Fruit fly (Drosophila melanogaster) whole organism, embryonic: ENCODE data around the gene CG14258.
A peak's percentile ranks its signal among the peaks of the same experiment; 100 is the strongest.

Source experiments
- Abd-B ChIP-seq: fragments of 200-800 bp; sonication (Bioruptor generic); optimal IDR thresholded peaks from 2 replicates; lab custom pipeline; 2018; ENCODE audit warnings: missing biosample characterization, mild to moderate bottlenecking, missing genetic modification characterization, moderate library complexity
- Antp ChIP-seq: fragments of 200-800 bp; sonication (Bioruptor generic); optimal IDR thresholded peaks from 3 replicates; lab custom pipeline; 2016; ENCODE audit warnings: missing biosample characterization, missing genetic modification characterization
- BtbVII ChIP-seq: fragments of 200-800 bp; sonication (Bioruptor generic); optimal IDR thresholded peaks from 3 replicates; lab custom pipeline; 2017; ENCODE audit warnings: missing biosample characterization, mild to moderate bottlenecking, missing genetic modification characterization
- CG10209 ChIP-seq: fragments of 200-800 bp; sonication (Bioruptor generic); optimal IDR thresholded peaks from 3 replicates; lab custom pipeline; 2017; ENCODE audit warnings: missing biosample characterization, mild to moderate bottlenecking, missing genetic modification characterization, missing genetic modification reagents
- CG10565 ChIP-seq: fragments of 200-800 bp; sonication (Bioruptor generic); optimal IDR thresholded peaks from 3 replicates; lab custom pipeline; 2016; ENCODE audit warnings: missing biosample characterization, mild to moderate bottlenecking, missing genetic modification characterization
- CG11456 ChIP-seq: fragments of 200-800 bp; sonication (Bioruptor generic); IDR thresholded peaks from 3 replicates; pipeline ENCODE4 v1.3.6; 2022; ENCODE audit warnings: missing biosample characterization, missing genetic modification characterization
- CG12104 ChIP-seq: fragments of 200-800 bp; sonication (Bioruptor generic); optimal IDR thresholded peaks from 3 replicates; lab custom pipeline; 2016; ENCODE audit warnings: missing biosample characterization, missing genetic modification characterization
- CG13775 ChIP-seq: fragments of 200-800 bp; sonication (Bioruptor generic); optimal IDR thresholded peaks from 3 replicates; lab custom pipeline; 2017; ENCODE audit warnings: missing biosample characterization, mild to moderate bottlenecking, missing genetic modification characterization
- CG14965 ChIP-seq: fragments of 200-800 bp; sonication (Bioruptor generic); optimal IDR thresholded peaks from 2 replicates; lab custom pipeline; 2016; ENCODE audit warnings: missing biosample characterization, missing genetic modification characterization, borderline replicate concordance
- CG15269 ChIP-seq: fragments of 200-800 bp; sonication (Bioruptor generic); optimal IDR thresholded peaks from 2 replicates; lab custom pipeline; 2018; ENCODE audit warnings: missing biosample characterization, mild to moderate bottlenecking, missing genetic modification characterization, moderate library complexity
- CG1529 ChIP-seq: fragments of 200-800 bp; sonication (Bioruptor generic); optimal IDR thresholded peaks from 3 replicates; lab custom pipeline; 2018; ENCODE audit warnings: missing biosample characterization, missing genetic modification characterization
- CG15479 ChIP-seq: fragments of 200-800 bp; sonication (Bioruptor generic); optimal IDR thresholded peaks from 3 replicates; lab custom pipeline; 2019; ENCODE audit warnings: missing biosample characterization, mild to moderate bottlenecking, missing genetic modification characterization, moderate library complexity
- CG2120 ChIP-seq: fragments of 200-800 bp; sonication (Bioruptor generic); optimal IDR thresholded peaks from 3 replicates; lab custom pipeline; 2016; ENCODE audit warnings: missing biosample characterization, missing genetic modification characterization
- CG2199 ChIP-seq: fragments of 200-800 bp; sonication (Bioruptor generic); IDR thresholded peaks from 3 replicates; pipeline ENCODE4 v1.3.6; 2022; ENCODE audit warnings: missing biosample characterization, missing genetic modification characterization
- CG31388 ChIP-seq: fragments of 200-800 bp; sonication (Bioruptor generic); optimal IDR thresholded peaks from 2 replicates; lab custom pipeline; 2016; ENCODE audit warnings: missing biosample characterization, missing genetic modification characterization
- CG32767 ChIP-seq: fragments of 200-800 bp; sonication (Bioruptor generic); IDR thresholded peaks from 2 replicates; pipeline ENCODE4 v1.3.6; 2022; ENCODE audit warnings: missing biosample characterization, missing genetic modification characterization
- CG3726 ChIP-seq: fragments of 200-800 bp; sonication (Bioruptor generic); IDR thresholded peaks from 3 replicates; pipeline ENCODE4, ENCODE4 v1.3.6; 2022; ENCODE audit warnings: missing biosample characterization, missing genetic modification characterization
- CG3838 ChIP-seq: fragments of 200-800 bp; sonication (Bioruptor generic); optimal IDR thresholded peaks from 3 replicates; lab custom pipeline; 2016; ENCODE audit warnings: missing biosample characterization, missing genetic modification characterization
- CG3847 ChIP-seq: fragments of 200-800 bp; sonication (Bioruptor generic); IDR thresholded peaks from 2 replicates; pipeline ENCODE4 v1.3.6; 2022; ENCODE audit warnings: missing biosample characterization, missing genetic modification characterization
- CG6683 ChIP-seq: fragments of 200-800 bp; sonication (Bioruptor generic); optimal IDR thresholded peaks from 2 replicates; lab custom pipeline; 2017; ENCODE audit warnings: missing biosample characterization, mild to moderate bottlenecking, missing genetic modification characterization, missing genetic modification reagents
- Dad ChIP-seq: fragments of 200-800 bp; sonication (Bioruptor generic); optimal IDR thresholded peaks from 3 replicates; lab custom pipeline; 2016; ENCODE audit warnings: missing biosample characterization, missing genetic modification characterization
- Hmr ChIP-seq: fragments of 200-800 bp; sonication (Bioruptor generic); optimal IDR thresholded peaks from 3 replicates; lab custom pipeline; 2017; ENCODE audit warnings: mild to moderate bottlenecking, missing biosample characterization, missing genetic modification reagents, missing genetic modification characterization
- Neu2 ChIP-seq: fragments of 200-800 bp; sonication (Bioruptor generic); optimal IDR thresholded peaks from 3 replicates; lab custom pipeline; 2016; ENCODE audit warnings: missing biosample characterization, missing genetic modification characterization, borderline replicate concordance
- Nf-YB ChIP-seq: fragments of 200-800 bp; sonication (Bioruptor generic); optimal IDR thresholded peaks from 3 replicates; lab custom pipeline; 2019; ENCODE audit warnings: missing biosample characterization, mild to moderate bottlenecking, missing genetic modification characterization, moderate library complexity
- Pdp1 ChIP-seq, 2 experiments: fragments of 200-800 bp; sonication (Bioruptor generic); optimal IDR thresholded peaks; 3 replicates each; lab custom pipeline; 2016; ENCODE audit warnings: missing biosample characterization in 2 of 2, missing genetic modification characterization in 2 of 2, mild to moderate bottlenecking in 1 of 2, moderate library complexity in 1 of 2
- Side ChIP-seq: fragments of 200-800 bp; sonication (Bioruptor generic); optimal IDR thresholded peaks from 2 replicates; lab custom pipeline; 2016; ENCODE audit warnings: missing biosample characterization, missing genetic modification characterization
- Sox102F ChIP-seq: fragments of 200-800 bp; sonication (Bioruptor generic); optimal IDR thresholded peaks from 2 replicates; lab custom pipeline; 2018; ENCODE audit warnings: missing biosample characterization, mild to moderate bottlenecking, missing genetic modification characterization, moderate library complexity
- Sry-β ChIP-seq: fragments of 200-800 bp; sonication (Bioruptor generic); optimal IDR thresholded peaks from 2 replicates; lab custom pipeline; 2018; ENCODE audit warnings: missing biosample characterization, mild to moderate bottlenecking, missing genetic modification characterization, moderate library complexity
- Tbp ChIP-seq: fragments of >200 bp; optimal IDR thresholded peaks from 2 replicates; lab custom pipeline; 2018; ENCODE audit warnings: missing biosample characterization, missing genetic modification characterization
- cad ChIP-seq: fragments of >200 bp; optimal IDR thresholded peaks from 2 replicates; lab custom pipeline; 2017; ENCODE audit warnings: missing biosample characterization, missing genetic modification characterization
- cg ChIP-seq: fragments of 200-800 bp; sonication (Bioruptor generic); optimal IDR thresholded peaks from 3 replicates; lab custom pipeline; 2019; ENCODE audit warnings: missing biosample characterization, mild to moderate bottlenecking, missing genetic modification characterization, moderate library complexity
- da ChIP-seq: fragments of 200-800 bp; sonication (Bioruptor generic); optimal IDR thresholded peaks from 2 replicates; lab custom pipeline; 2016; ENCODE audit warnings: missing biosample characterization, missing genetic modification characterization
- dimm ChIP-seq: fragments of 200-800 bp; sonication (Bioruptor generic); IDR thresholded peaks from 2 replicates; pipeline ENCODE4 v1.3.6; 2022; ENCODE audit warnings: missing biosample characterization, missing genetic modification characterization
- dm ChIP-seq: fragments of 200-800 bp; sonication (Bioruptor generic); optimal IDR thresholded peaks from 3 replicates; lab custom pipeline; 2016; ENCODE audit warnings: missing biosample characterization, missing genetic modification characterization
- fd96Cb ChIP-seq: fragments of 200-800 bp; sonication (Bioruptor generic); optimal IDR thresholded peaks from 2 replicates; lab custom pipeline; 2018; ENCODE audit warnings: missing biosample characterization, mild to moderate bottlenecking, missing genetic modification characterization, moderate library complexity
- fu2 ChIP-seq: fragments of 200-800 bp; sonication (Bioruptor generic); optimal IDR thresholded peaks from 2 replicates; lab custom pipeline; 2016; ENCODE audit warnings: missing biosample characterization, missing genetic modification characterization
- gem ChIP-seq: fragments of 200-800 bp; sonication (Bioruptor generic); optimal IDR thresholded peaks from 2 replicates; lab custom pipeline; 2019; ENCODE audit warnings: missing biosample characterization, mild to moderate bottlenecking, missing genetic modification characterization, moderate library complexity
- grau ChIP-seq: fragments of 200-800 bp; optimal IDR thresholded peaks from 3 replicates; lab custom pipeline; 2019; ENCODE audit warnings: missing biosample characterization, mild to moderate bottlenecking, missing genetic modification characterization, moderate library complexity
- grn ChIP-seq: fragments of 200-800 bp; sonication (Bioruptor generic); optimal IDR thresholded peaks from 3 replicates; lab custom pipeline; 2017; ENCODE audit warnings: missing biosample characterization, missing genetic modification characterization
- jing ChIP-seq: fragments of 200-800 bp; sonication (Bioruptor generic); optimal IDR thresholded peaks from 2 replicates; lab custom pipeline; 2018; ENCODE audit warnings: missing biosample characterization, mild to moderate bottlenecking, missing genetic modification characterization
- kay ChIP-seq: fragments of 200-800 bp; sonication (Bioruptor generic); optimal IDR thresholded peaks from 2 replicates; lab custom pipeline; 2016; ENCODE audit warnings: missing biosample characterization, missing genetic modification characterization
- knrl ChIP-seq: fragments of 200-800 bp; sonication (Bioruptor generic); IDR thresholded peaks from 3 replicates; pipeline ENCODE4 v1.3.6; 2022; ENCODE audit warnings: missing biosample characterization, missing genetic modification characterization; ENCODE audit not compliant: partially characterized antibody
- pb ChIP-seq: fragments of 200-800 bp; sonication (Bioruptor generic); optimal IDR thresholded peaks from 3 replicates; lab custom pipeline; 2016; ENCODE audit warnings: missing biosample characterization, missing genetic modification characterization
- tap ChIP-seq: fragments of 200-800 bp; optimal IDR thresholded peaks from 3 replicates; lab custom pipeline; 2019; ENCODE audit warnings: missing biosample characterization, mild to moderate bottlenecking, missing genetic modification characterization, moderate library complexity
- trh ChIP-seq: fragments of 200-800 bp; sonication (Bioruptor generic); optimal IDR thresholded peaks from 2 replicates; lab custom pipeline; 2016; ENCODE audit warnings: missing biosample characterization, missing genetic modification characterization
- vfl ChIP-seq: fragments of 200-800 bp; sonication (Bioruptor generic); optimal IDR thresholded peaks from 2 replicates; lab custom pipeline; 2016; ENCODE audit warnings: missing biosample characterization, missing genetic modification characterization
- z ChIP-seq: fragments of 200-800 bp; sonication (Bioruptor generic); IDR thresholded peaks from 3 replicates; pipeline ENCODE4 v1.3.6; 2022; ENCODE audit warnings: missing biosample characterization, missing genetic modification characterization
- zfh1 ChIP-seq: fragments of 200-800 bp; sonication (Bioruptor generic); IDR thresholded peaks from 3 replicates; pipeline ENCODE4 v1.3.6; 2022; ENCODE audit warnings: missing biosample characterization, missing genetic modification characterization

Gene CG14258

DNA sequence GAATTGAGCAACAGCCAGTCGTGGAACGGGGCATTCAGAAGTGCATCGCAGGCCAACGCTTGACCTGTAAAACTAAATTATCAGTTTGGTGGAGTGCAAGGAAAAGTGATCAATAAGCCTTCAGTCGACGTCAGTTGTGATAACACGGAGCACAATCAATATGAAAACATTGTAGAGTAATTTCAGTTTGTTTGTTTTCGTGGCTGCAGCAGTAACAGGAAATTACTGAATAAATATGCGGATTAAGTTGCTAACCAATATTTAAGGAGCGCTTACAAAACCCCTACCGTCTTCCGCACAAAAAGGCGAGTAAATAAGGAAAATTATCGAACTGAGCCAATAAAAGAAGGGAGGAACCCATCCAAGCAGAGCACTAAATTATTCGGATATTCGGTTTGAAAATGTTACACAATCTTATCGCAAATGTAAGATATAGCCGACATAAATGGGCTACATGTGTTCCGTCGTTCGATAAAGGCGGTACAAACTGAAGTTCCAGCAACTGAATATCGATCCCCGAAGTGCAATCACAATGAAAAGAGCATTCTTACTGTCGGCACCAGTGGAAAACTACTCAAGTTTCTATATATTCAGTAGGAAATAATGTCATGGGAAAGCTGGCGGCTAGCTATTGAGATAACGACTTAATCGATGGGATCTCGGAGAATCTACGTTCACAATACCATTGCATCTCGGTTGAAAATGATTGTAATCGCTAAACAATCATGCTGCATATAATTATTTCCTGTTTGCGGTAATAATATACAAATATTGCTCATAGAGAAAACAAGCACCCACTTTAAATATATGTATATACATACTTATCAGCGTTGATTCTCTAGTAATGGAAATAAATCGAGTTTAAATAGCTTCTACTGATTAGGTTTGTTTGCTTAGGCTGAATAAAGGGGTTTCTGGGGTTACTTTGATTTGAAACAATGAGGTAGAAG is 43.0 kb downstream of the CG14258 start (continued):
- TF ChIP-seq Pdp1 (GFP tag; optimal IDR thresholded peaks at IDR 0.05; lab: Kevin White, UChicago) (peak; percentile 41 to 85), tap (tag; lab: Kevin White, UChicago) (peak; percentile 34), Abd-B (GFP tag; lab: Kevin White, UChicago) (no peak), Neu2 (GFP tag; lab: Kevin White, UChicago) (no peak), dimm (GFP tag; lab: Robert Waterston, UW) (no peak), jing (GFP tag; lab: Kevin White, UChicago) (peak; percentile 40), Hmr (GFP tag; lab: Kevin White, UChicago) (peak; percentile 47), fu2 (no peak), trh (peak; percentile 48), Sox102F (GFP tag; lab: Kevin White, UChicago) (peak; percentile 62), CG6683 (GFP tag; lab: Kevin White, UChicago) (peak; percentile 42), CG3847 (GFP tag; lab: Robert Waterston, UW) (no peak), z (GFP tag; lab: Robert Waterston, UW) (no peak), CG15269 (tag; lab: Kevin White, UChicago) (peak; percentile 46), grn (GFP tag; lab: Kevin White, UChicago) (peak; percentile 71), dm (GFP tag; lab: Kevin White, UChicago) (peak; percentile 44), cg (no peak), CG14965 (GFP tag; lab: Kevin White, UChicago) (peak; percentile 63), zfh1 (GFP tag; lab: Robert Waterston, UW) (peak; percentile 84), CG31388 (GFP tag; lab: Kevin White, UChicago) (no peak), Tbp (no peak), CG12104 (GFP tag; lab: Kevin White, UChicago) (peak; percentile 41), Nf-YB (GFP tag; lab: Kevin White, UChicago) (peak; percentile 51), CG10565 (GFP tag; lab: Kevin White, UChicago) (peak; percentile 22), Side (GFP tag; lab: Kevin White, UChicago) (peak; percentile 68), da (GFP tag; lab: Kevin White, UChicago) (no peak), CG2199 (GFP tag; lab: Robert Waterston, UW) (0 out of 3 replicates have a peak, but pooled peaks have one; percentile 70), knrl (GFP tag; lab: Robert Waterston, UW) (no peak), Sry-β (peak; percentile 33), fd96Cb (tag; lab: Kevin White, UChicago) (peak; percentile 52), cad (GFP tag; lab: Kevin White, UChicago) (no peak), CG11456 (0 out of 3 replicates have a peak, but pooled peaks have one; percentile 12), CG15479 (peak; percentile 60), CG3726 (GFP tag; lab: Robert Waterston, UW) (no peak), vfl (GFP tag; lab: Kevin White, UChicago) (no peak), kay (GFP tag; lab: Kevin White, UChicago) (peak; percentile 28), CG3838 (GFP tag; lab: Kevin White, UChicago) (peak; percentile 54), pb (GFP tag; lab: Kevin White, UChicago) (no peak), CG13775 (GFP tag; lab: Kevin White, UChicago) (peak; percentile 29), Antp (GFP tag; lab: Kevin White, UChicago) (peak; percentile 24), gem (tag; lab: Kevin White, UChicago) (peak; percentile 74), CG32767 (GFP tag; lab: Robert Waterston, UW) (peak; percentile 57; the same call in 1 of the 2 replicates), CG2120 (no peak), BtbVII (peak; percentile 71), Dad (GFP tag; lab: Kevin White, UChicago) (peak; percentile 32), CG10209 (peak; percentile 82), CG1529 (GFP tag; lab: Kevin White, UChicago) (peak; percentile 78), grau (peak; percentile 35)
